Fruit fly (Drosophila melanogaster): ENCODE results near the gene Sgs3.

The Sgs3 gene

DNA sequence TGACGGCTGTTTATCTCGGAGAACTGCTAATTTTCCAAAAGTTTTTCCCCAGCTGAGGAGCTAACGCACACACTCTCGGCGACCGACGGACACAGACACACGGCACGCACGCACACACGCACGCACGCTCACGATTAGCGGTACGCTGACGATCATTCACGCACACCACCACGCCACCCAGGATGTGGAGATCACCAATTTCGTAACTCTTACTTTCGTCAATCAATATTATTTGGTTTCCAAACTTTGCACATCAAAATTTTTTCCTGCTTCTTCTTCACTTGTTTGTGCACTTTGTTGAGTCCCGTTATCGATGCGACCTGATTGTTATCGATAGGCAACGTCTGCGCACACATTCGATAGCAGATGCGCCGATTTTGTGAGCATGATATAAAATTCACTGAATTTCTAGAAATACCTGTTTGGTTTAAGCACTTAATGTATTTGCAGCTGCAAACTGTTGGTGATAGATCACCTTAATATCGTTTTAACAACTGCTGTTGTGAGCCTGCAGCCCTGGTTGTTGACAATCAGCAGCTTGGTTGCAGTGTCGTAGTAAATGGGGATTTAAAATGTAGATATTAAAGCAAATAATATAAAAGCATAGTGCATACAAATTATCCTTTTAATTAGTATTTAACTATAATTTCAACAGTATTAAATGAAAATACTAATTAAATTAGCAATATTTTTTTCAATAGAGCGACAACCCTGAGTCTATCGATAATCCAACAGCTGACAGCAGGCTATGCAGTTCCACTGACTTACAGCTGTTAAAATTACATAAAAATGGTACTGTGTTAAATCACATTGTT, 50.1 kb downstream of the Sgs3 start, which contains the start of the genes CG7394 and Mob2 (continued):
- TF ChIP-seq Dfd (GFP tag; optimal IDR thresholded peaks at IDR 0.05) (no peak), Ravus (GFP tag; IDR thresholded peaks at IDR 0.05) (peak; percentile 59), pum (GFP tag; optimal IDR thresholded peaks at IDR 0.05) (peak; percentile 70), CG5180 (GFP tag; optimal IDR thresholded peaks at IDR 0.05) (peak; percentile 73), tna (GFP tag; IDR thresholded peaks at IDR 0.05; ENCODE audit: partially characterized antibody) (peak; percentile 79), D19B (GFP tag; optimal IDR thresholded peaks at IDR 0.05) (peak; percentile 27), caup (GFP tag; optimal IDR thresholded peaks at IDR 0.05; ENCODE audit: severe bottlenecking) (peak; percentile 83), Dad (GFP tag; optimal IDR thresholded peaks at IDR 0.05) (peak; percentile 73), crc (GFP tag; optimal IDR thresholded peaks at IDR 0.05) (peak; percentile 60), CrebB (tag; optimal IDR thresholded peaks at IDR 0.05) (peak; percentile 83), CG1233 (GFP tag; optimal IDR thresholded peaks at IDR 0.05) (peak; percentile 80), pb (GFP tag; optimal IDR thresholded peaks at IDR 0.05) (peak; percentile 57), sens (GFP tag) (peak; percentile 97), HmgZ (tag; optimal IDR thresholded peaks at IDR 0.05) (peak; percentile 92), yki (optimal IDR thresholded peaks at IDR 0.05) (no peak), mirr (GFP tag; optimal IDR thresholded peaks at IDR 0.05) (peak; percentile 46), eyg (GFP tag; optimal IDR thresholded peaks at IDR 0.05) (peak; percentile 64), tll (GFP tag; optimal IDR thresholded peaks at IDR 0.05) (peak in 1 of 2 experiments; percentile 40), D19A (tag; optimal IDR thresholded peaks at IDR 0.05) (peak; percentile 69), gsb (GFP tag; IDR thresholded peaks at IDR 0.05) (peak; percentile 85), ttk (GFP tag; IDR thresholded peaks at IDR 0.05) (peak; percentile 88), insv (GFP tag; optimal IDR thresholded peaks at IDR 0.05) (peak in 1 of 2 experiments; percentile 64), sens-2 (GFP tag; IDR thresholded peaks at IDR 0.05) (peak; percentile 86), sima (GFP tag; optimal IDR thresholded peaks at IDR 0.05) (peak; percentile 42), dimm (GFP tag; IDR thresholded peaks at IDR 0.05) (peak; percentile 61), nerfin-2 (GFP tag; IDR thresholded peaks at IDR 0.05; ENCODE audit: partially characterized antibody) (peak; percentile 90), CG4730 (GFP tag; IDR thresholded peaks at IDR 0.05) (peak; percentile 85), TFAM (GFP tag; optimal IDR thresholded peaks at IDR 0.05) (no peak), Mrtf (GFP tag; IDR thresholded peaks at IDR 0.05) (peak; percentile 78), klu (GFP tag; IDR thresholded peaks at IDR 0.05) (peak; percentile 80), Dip3 (GFP tag; optimal IDR thresholded peaks at IDR 0.05) (peak; percentile 89), CG17186 (GFP tag; optimal IDR thresholded peaks at IDR 0.05) (peak; percentile 97), lola (GFP tag; optimal IDR thresholded peaks at IDR 0.05) (peak in 1 of 3 experiments; percentile 85), CG8478 (optimal IDR thresholded peaks at IDR 0.05) (no peak), dpn (GFP tag; optimal IDR thresholded peaks at IDR 0.05) (peak; percentile 84 to 93), Awh (GFP tag; IDR thresholded peaks at IDR 0.05) (peak; percentile 83), CG10267 (tag; optimal IDR thresholded peaks at IDR 0.05) (peak; percentile 85), z (GFP tag; IDR thresholded peaks at IDR 0.05) (peak; percentile 62; the same call in 2 of the 3 replicates), pfk (GFP tag; optimal IDR thresholded peaks at IDR 0.05) (peak; percentile 7), NFAT (GFP tag; IDR thresholded peaks at IDR 0.05) (peak; percentile 91), hbn (GFP tag; IDR thresholded peaks at IDR 0.05; ENCODE audit: partially characterized antibody) (peak; percentile 81; the same call in 1 of the 2 replicates), CHES-1-like (GFP tag; optimal IDR thresholded peaks at IDR 0.05) (peak; percentile 88), CG12942 (GFP tag; optimal IDR thresholded peaks at IDR 0.05) (peak; percentile 88), CG8388 (GFP tag; optimal IDR thresholded peaks at IDR 0.05) (peak; percentile 81), CG16815 (GFP tag; optimal IDR thresholded peaks at IDR 0.05) (peak; percentile 80), NC2β (GFP tag; optimal IDR thresholded peaks at IDR 0.05) (peak; percentile 84), Side (GFP tag; optimal IDR thresholded peaks at IDR 0.05) (peak; percentile 64), Elba2 (GFP tag; optimal IDR thresholded peaks at IDR 0.05) (peak; percentile 64), otp (GFP tag; IDR thresholded peaks at IDR 0.05) (peak; percentile 79; the same call in 2 of the 3 replicates)

Measured in whole organism, embryonic.